Worm (Caenorhabditis elegans) whole organism, L4/young adult: Measurements from ENCODE around the gene M03D4.4.

Experiments
- W03F9.2 ChIP-seq: fragments of 150-350 bp; optimal IDR thresholded peaks from 2 replicates; lab custom pipeline; 2014; ENCODE audit warnings: missing biosample characterization, missing genetic modification characterization
- dao-5 ChIP-seq: sonication (generic microtip); optimal IDR thresholded peaks from 2 replicates; lab custom pipeline; 2016; ENCODE audit warnings: missing genotype, missing genetic modification characterization, moderate library complexity, missing compliant biosample characterization
- him-1 ChIP-seq: sonication (generic microtip); optimal IDR thresholded peaks from 2 replicates; lab custom pipeline; 2016; ENCODE audit warnings: missing genotype, missing genetic modification reagents, missing genetic modification characterization, missing compliant biosample characterization

DNA sequence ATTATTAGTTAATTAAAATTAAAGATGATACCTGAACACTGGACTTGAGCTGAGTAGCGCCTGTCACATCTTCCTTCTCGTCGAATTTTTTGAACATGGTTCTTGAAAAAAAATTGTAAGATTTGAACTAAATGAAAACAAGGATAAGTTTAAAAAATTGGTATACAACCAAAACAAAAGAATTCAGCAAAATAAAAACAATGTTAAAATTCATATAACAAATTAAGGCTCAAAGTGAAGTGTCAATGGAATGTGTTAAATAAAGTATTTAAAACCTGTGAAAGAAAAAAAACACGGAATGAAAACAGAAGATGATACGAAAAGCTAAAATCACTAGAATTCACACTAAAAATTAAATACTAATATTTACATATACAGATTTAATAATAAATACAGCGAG is 28.2 kb upstream of the M03D4.4 start, which contains the start of gene C11D2.7:
- TF ChIP-seq him-1, result no peak
- no peak for TF ChIP-seq dao-5
- no peak for TF ChIP-seq W03F9.2
